Fruit fly (Drosophila melanogaster): ENCODE data around the gene CG12236.
A peak's percentile ranks its signal among the peaks of the same experiment; 100 is the strongest.

The CG12236 gene

dm6 chrX:5907916-5908315 is at the start of gene CG12236:
Gene CG12236 (plus strand): TSS chrX:5908135.
- peak; percentile 13 for TF ChIP-seq noc (tag; optimal IDR thresholded peaks at IDR 0.05)

DNA sequence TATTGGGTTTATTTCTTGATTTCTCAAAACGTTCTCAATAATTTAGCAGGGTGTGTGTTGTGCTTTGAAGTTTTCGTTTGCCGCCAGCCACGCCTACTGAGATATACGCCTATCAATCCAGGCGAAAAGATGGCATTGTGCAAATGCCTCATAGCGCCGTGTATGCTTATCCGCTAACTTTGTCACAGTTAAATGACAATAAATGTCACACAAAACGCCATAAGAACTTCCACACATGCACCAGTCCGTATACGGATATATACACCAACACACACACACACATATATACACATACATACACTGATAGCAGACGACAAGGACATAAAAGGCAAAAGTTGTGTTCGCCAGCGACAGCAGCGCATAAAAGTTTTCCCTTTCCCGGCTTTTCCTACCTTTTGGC is 42.9 kb upstream of the CG12236 start, which contains the start of gene CG43137:
Gene CG43137, minus strand, starts transcription at position 101 of the 400 bp plus-strand sequence.
- no peak for TF ChIP-seq noc (tag; optimal IDR thresholded peaks at IDR 0.05)

DNA sequence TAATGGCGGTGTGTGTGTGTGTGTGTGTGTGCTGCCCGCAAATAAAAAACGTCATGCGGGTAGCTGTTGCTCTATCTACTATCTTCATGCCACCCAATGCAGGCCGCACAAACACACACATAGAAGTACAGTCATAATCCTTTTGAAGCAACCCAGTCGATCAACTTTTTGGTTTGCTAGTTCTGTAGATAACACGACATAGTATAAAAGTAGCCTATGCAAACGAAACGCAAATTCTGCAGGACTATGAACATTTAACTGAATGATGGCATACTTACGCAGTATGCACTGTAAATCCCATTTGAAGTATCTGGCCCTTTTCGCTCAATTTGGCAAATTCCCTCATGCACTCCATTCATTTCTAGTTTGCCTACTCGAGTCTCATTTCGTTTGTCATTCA is 41.8 kb upstream of the CG12236 start:
- no peak for TF ChIP-seq noc (tag; optimal IDR thresholded peaks at IDR 0.05)

dm6 chrX:5868795-5869194 is 39.1 kb upstream of the CG12236 start, which contains the start of gene CG15764:
Gene CG15764 (plus strand): TSS chrX:5869095.
- TF ChIP-seq noc (tag; optimal IDR thresholded peaks at IDR 0.05): no peak

DNA sequence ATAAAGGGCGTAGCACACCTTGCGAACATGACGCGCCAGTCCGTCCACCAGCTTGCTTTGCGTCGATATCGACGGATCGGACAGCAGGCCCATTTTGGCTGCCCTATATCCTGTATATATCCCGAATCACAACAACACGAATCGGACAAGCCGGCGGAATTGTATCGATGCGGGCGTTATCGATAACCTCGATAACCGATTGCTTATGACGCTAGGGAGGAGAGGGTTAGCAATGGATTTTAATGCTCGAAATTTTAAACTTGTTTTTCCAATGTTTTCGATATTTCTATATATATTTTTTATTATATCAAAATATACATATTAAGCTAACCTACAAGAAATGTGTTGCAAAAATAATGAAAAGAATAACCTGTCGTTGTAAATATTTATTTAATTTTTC is 34.8 kb upstream of the CG12236 start, which contains the start of gene GAA1:
Gene GAA1, minus strand, starts transcription at position 194 of the 400 bp plus-strand sequence.
- TF ChIP-seq noc (tag; optimal IDR thresholded peaks at IDR 0.05): no peak

dm6 chrX:5876584-5876983 is 31.4 kb upstream of the CG12236 start, which contains the start of gene mof:
Gene mof (minus strand): TSS chrX:5876853.
- no peak for TF ChIP-seq noc (tag; optimal IDR thresholded peaks at IDR 0.05)

DNA sequence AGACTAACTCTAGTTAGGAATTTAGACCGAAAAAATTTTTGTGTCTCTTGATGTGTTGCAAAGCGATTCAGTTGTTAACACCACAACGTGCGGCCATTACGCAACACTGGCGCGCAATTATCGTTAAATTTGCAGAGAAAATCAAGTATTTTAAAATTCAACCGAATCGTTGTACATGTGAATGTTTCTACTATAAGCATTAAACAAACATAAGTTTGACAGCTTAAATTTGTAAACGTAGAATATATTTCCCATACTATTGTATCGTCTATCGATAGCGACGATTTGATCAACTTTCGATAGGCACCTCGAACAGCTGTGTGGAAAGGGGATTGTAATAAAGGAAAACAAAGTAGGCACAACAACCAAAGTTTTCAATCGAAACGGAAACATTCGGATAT is 28.4 kb upstream of the CG12236 start, which contains the start of the genes Usp30 and CG16721:
Gene Usp30, minus strand, starts transcription at position 245 of the 401 bp plus-strand sequence.
Gene CG16721, plus strand, starts transcription at position 327 of the 401 bp plus-strand sequence.
- peak; percentile 65 for TF ChIP-seq noc (tag; optimal IDR thresholded peaks at IDR 0.05)

DNA sequence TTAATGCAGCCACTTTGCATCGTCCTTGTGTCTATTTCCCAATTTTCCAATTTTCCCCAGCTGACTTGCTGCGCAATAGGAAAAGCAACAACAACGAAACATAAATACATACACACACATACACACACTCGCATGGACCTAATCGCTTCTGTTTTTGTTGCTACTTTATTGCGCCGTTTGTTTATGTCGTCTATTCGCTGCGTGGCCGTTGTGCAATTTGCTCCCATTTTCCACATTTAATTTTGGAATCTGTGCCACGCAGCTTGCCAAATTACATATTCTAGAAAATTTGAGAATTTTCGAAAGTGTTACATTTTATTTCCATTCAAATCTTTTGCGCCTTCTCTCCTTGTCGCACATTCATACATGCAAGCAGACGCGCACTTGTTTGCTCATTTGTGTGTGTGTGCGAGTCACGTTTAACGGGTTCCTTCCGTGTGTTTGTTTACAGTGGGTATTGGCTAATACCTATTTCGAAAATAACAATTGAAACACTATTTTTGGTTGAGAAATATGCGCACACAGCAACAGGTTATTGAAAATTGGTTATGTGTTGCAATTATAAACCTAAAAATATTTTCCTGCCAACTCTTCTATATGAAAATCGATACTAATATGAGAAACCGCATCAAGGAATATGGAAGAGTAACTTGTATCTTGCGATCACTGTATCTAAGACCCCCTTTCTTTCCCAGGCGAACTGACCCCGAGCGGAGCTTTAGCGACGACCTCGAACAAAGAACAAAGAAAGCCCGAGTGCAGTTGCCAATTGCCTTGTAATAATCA is 27.6 kb upstream of the CG12236 start:
- TF ChIP-seq noc (tag; optimal IDR thresholded peaks at IDR 0.05): peak; percentile 59

- TF ChIP-seq noc (tag; optimal IDR thresholded peaks at IDR 0.05): no peak
Observed at dm6 chrX:5883394-5883793, 24.5 kb upstream of the CG12236 start.

DNA sequence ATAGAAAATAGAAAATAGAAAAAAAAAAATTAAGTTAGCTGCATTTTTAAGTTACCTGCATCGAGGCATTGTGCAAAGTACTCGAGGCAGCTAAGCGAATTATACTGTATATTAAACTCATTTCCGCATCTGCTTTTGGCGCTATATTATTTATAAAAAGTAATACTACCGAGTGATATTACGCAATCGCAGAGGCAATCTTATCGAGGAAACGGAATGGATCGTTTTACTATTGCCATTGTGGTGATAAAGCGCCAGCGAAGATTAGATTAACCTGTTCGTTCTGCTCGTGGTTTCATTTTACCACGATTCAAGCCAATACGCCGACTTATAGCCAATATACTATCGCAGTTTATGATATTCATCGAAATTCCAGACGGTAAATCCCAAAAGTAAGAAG is 23.6 kb upstream of the CG12236 start:
- TF ChIP-seq noc (tag; optimal IDR thresholded peaks at IDR 0.05): no peak

DNA sequence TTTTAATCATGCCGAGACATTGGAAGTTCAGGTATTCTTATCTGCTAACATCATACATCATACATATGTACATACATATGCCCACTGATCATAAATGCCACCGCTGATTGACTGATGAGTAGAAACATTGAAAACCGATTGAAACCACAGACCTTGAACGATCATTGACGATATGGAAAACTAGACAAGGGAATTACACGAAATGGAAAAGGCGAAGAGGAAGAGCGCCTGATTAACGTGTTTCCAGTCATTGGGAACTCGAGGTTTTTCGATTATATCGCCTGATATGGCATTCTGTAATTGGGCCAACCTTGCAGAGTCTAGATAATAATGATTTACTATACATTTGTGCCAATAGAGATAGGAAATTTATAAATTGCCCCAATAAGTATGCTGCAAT is 23.0 kb upstream of the CG12236 start:
- no peak for TF ChIP-seq noc (tag; optimal IDR thresholded peaks at IDR 0.05)

DNA sequence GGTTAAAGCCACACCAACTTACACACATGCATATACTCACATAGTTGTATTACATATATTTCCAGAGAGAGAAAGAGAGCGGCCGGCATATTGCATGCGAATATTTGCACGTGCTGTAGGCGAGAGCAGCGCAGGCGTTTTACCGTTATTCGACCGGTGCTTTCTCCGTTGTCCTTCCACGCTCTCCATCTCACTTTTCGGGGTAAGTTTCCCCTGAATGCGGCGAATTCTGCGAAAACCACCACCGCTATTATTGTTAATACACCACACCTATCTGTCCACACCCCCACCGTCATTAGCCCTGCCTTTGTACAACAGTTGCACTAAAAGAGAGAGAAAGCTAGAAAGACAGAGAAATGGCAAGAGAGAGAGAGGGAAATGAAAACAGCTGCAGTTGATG is 22.4 kb upstream of the CG12236 start:
- TF ChIP-seq noc (tag; optimal IDR thresholded peaks at IDR 0.05): no peak

DNA sequence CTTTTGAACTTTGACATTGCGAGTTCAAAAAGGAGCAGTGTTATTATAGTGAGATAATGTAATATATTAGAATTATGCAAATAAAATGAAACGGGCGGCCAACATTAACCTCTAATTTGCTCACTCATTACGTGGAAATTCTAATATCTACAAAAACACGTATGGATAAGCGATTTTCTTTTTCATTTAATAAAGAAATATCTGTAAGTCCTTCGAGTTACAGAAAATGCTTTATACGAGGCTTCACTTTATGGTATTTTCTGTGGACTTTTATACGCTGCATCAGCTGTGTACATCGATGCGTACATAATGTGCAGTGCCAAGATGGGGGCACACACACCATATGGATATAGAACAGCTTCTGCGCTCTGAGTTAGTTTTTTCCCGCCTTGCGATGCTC is 22.0 kb upstream of the CG12236 start:
- TF ChIP-seq noc (tag; optimal IDR thresholded peaks at IDR 0.05): no peak

DNA sequence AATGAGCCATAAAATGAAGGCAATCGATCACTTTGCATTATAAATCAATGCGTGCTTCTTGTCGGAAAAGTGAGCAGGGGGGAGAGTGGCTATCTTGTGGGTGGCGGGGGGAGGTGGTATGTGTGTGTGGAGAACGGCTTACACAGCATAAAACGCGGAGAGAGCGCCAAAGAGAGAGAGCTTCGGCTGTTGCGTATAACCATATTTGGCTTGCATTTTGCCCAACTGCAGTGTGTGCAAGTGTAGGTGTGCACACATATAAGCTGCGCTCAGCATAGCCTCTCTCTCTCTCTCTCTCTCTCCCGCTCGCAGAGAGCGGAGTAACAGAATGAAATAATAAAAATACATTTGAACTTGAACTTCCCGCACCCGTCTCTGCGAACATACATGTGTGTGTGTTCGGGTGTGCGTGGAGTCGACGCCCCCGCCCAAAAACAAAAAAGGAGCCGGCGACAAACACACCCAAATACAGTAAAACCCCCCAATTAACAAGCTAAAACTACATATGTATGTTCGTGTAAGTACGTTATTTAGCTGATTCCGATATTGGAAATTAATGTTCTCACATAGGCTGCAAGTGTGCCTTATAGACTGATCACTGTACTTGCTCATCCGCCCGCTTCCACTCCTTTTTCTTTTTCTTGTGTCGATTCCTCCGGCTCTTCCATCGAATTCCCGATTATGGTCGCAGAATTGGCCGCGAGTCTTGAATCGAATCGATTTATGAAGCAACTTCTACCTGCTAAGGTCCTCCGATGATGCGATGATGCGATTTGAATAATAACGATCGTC is 21.0 kb upstream of the CG12236 start:
- TF ChIP-seq noc (tag; optimal IDR thresholded peaks at IDR 0.05): no peak

DNA sequence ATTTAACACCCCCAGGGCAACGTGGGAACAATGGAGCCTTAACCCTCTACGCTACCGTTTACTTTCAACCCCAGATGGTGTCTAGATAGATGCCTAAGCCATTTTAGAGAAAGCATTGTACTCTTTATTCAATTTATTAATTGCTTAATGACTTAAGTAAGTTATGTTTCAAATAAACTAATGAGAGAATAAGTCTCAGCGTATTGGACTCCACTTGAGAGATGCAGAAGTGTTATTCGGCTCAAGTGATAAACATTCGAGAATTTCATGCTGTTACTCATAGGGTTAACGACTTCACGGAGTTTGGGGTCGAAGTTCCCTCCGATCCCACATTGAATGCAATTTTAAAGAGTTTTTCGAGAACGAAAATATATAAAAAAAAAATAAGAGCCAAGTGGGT is 19.7 kb upstream of the CG12236 start:
- TF ChIP-seq noc (tag; optimal IDR thresholded peaks at IDR 0.05): no peak

DNA sequence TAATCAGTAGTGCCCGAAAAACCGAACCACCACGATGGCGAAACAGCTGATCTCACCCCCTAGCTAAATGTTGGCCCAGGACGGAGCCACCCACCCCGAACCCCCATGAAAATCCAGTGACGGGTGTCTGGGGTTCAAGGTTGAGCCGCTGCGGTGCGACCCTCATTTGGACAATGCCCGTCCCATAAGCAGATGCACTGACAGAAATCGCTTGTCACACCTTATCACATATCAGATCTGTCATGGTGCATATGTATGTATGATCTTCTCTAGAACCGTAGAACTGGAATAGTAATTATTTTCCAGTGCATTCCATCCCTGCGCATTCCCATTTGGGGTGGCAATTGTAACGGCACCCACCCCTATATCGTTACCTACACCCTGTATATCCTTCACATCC is 19.0 kb upstream of the CG12236 start:
- no peak for TF ChIP-seq noc (tag; optimal IDR thresholded peaks at IDR 0.05)
